Worm (Caenorhabditis elegans): ENCODE results near the gene idpa-3.

ce11 chrX:10358083-10358482 is 21.8 kb downstream of the idpa-3 start, which contains the start of gene efhc-1:
- TF ChIP-seq Y116A8C.19 (tag; optimal IDR thresholded peaks at IDR 0.05; ENCODE audit: borderline replicate concordance) (no peak), ceh-82 (tag; optimal IDR thresholded peaks at IDR 0.05) (no peak), unc-130 (tag; optimal IDR thresholded peaks at IDR 0.05) (no peak), nhr-71 (tag; optimal IDR thresholded peaks at IDR 0.05) (no peak), ztf-4 (tag; optimal IDR thresholded peaks at IDR 0.05) (no peak), mdl-1 (tag; optimal IDR thresholded peaks at IDR 0.05) (no peak), jun-1 (tag; optimal IDR thresholded peaks at IDR 0.05) (no peak), pax-3 (tag; optimal IDR thresholded peaks at IDR 0.05) (no peak)
